Worm (Caenorhabditis elegans) whole organism, L4 larva: ENCODE data around the gene C50E3.9.

Experiments
- F10B5.3 ChIP-seq: sonication (generic microtip); optimal IDR thresholded peaks from 2 replicates; lab custom pipeline; 2016; ENCODE audit warnings: mild to moderate bottlenecking, missing genetic modification characterization, missing compliant biosample characterization
- F37D6.2 ChIP-seq: sonication (generic microtip); optimal IDR thresholded peaks from 2 replicates; lab custom pipeline; 2016; ENCODE audit warnings: mild to moderate bottlenecking, missing genetic modification characterization, missing compliant biosample characterization
- Y5F2A.4 ChIP-seq: fragments of 200-800 bp; sonication (Bioruptor generic); optimal IDR thresholded peaks from 2 replicates; lab custom pipeline; 2018; ENCODE audit warnings: mild to moderate bottlenecking, missing genetic modification characterization, missing compliant biosample characterization
- attf-4 ChIP-seq: sonication (generic microtip); optimal IDR thresholded peaks from 3 replicates; lab custom pipeline; 2017; ENCODE audit warnings: missing biosample characterization, missing genetic modification characterization
- ceh-20 ChIP-seq: fragments of 200-800 bp; sonication (Bioruptor generic); IDR thresholded peaks from 2 replicates; pipeline ENCODE4 v1.3.6; 2022; ENCODE audit warnings: missing genetic modification reagents, missing genetic modification characterization, missing compliant biosample characterization
- ceh-32 ChIP-seq: sonication (generic microtip); optimal IDR thresholded peaks from 2 replicates; lab custom pipeline; 2016; ENCODE audit warnings: mild to moderate bottlenecking, missing genetic modification characterization, missing compliant biosample characterization; ENCODE audit not compliant: poor library complexity
- ces-1 ChIP-seq: fragments of 150-350 bp; sonication (generic microtip); optimal IDR thresholded peaks from 4 replicates; lab custom pipeline; 2014; ENCODE audit warnings: missing biosample characterization, missing genetic modification reagents, missing genetic modification characterization
- dmd-8 ChIP-seq: fragments of 200-800 bp; sonication (Bioruptor generic); IDR thresholded peaks from 2 replicates; pipeline ENCODE4 v1.3.6; 2022; ENCODE audit warnings: missing genetic modification characterization, missing compliant biosample characterization
- dve-1 ChIP-seq: sonication (generic microtip); optimal IDR thresholded peaks from 2 replicates; lab custom pipeline; 2017; ENCODE audit warnings: antibody characterized with exemption, mild to moderate bottlenecking, missing genetic modification characterization, missing compliant biosample characterization; ENCODE audit not compliant: insufficient read depth
- hlh-30 ChIP-seq: sonication (generic microtip); optimal IDR thresholded peaks from 2 replicates; lab custom pipeline; 2017; ENCODE audit warnings: antibody characterized with exemption, mild to moderate bottlenecking, missing genetic modification characterization, missing compliant biosample characterization; ENCODE audit not compliant: insufficient read depth
- lin-15B ChIP-seq: fragments of 150-350 bp; sonication (generic microtip); optimal IDR thresholded peaks from 3 replicates; lab custom pipeline; 2014; ENCODE audit warnings: missing biosample characterization, missing genetic modification characterization
- lin-39 ChIP-seq: fragments of 150-350 bp; optimal IDR thresholded peaks from 2 replicates; lab custom pipeline; 2014; ENCODE audit warnings: missing biosample characterization, missing genetic modification reagents, missing genetic modification characterization
- mdl-1 ChIP-seq, 2 experiments: fragments of 150-350 bp in 1 of 2; sonication (generic microtip) in 1 of 2; optimal IDR thresholded peaks; 2 replicates each; lab custom pipeline; 2014 to 2017; ENCODE audit warnings: missing biosample characterization in 2 of 2, missing genetic modification characterization in 2 of 2
- mep-1 ChIP-seq: fragments of 150-350 bp; sonication (generic microtip); optimal IDR thresholded peaks from 3 replicates; lab custom pipeline; 2014; ENCODE audit warnings: missing biosample characterization, missing genetic modification characterization
- mxl-3 ChIP-seq: fragments of 200-800 bp; sonication (Bioruptor generic); optimal IDR thresholded peaks from 2 replicates; lab custom pipeline; 2018; ENCODE audit warnings: mild to moderate bottlenecking, missing genetic modification characterization, missing compliant biosample characterization
- nhr-111 ChIP-seq: fragments of 200-800 bp; sonication (Bioruptor generic); optimal IDR thresholded peaks from 2 replicates; lab custom pipeline; 2018; ENCODE audit warnings: mild to moderate bottlenecking, missing genetic modification characterization, missing compliant biosample characterization
- nhr-28 ChIP-seq: fragments of 150-350 bp; optimal IDR thresholded peaks from 2 replicates; lab custom pipeline; 2014; ENCODE audit warnings: missing biosample characterization, missing genetic modification characterization
- nhr-6 ChIP-seq: fragments of 150-350 bp; optimal IDR thresholded peaks from 2 replicates; lab custom pipeline; 2014; ENCODE audit warnings: missing biosample characterization, missing genetic modification characterization
- nhr-76 ChIP-seq: fragments of 150-350 bp; optimal IDR thresholded peaks from 2 replicates; lab custom pipeline; 2014; ENCODE audit warnings: missing biosample characterization, missing genetic modification characterization
- nhr-77 ChIP-seq: fragments of 150-350 bp; optimal IDR thresholded peaks from 2 replicates; lab custom pipeline; 2014; ENCODE audit warnings: missing biosample characterization, missing genetic modification characterization
- sdz-12 ChIP-seq: fragments of 200-800 bp; sonication (Bioruptor generic); optimal IDR thresholded peaks from 2 replicates; lab custom pipeline; 2018; ENCODE audit warnings: mild to moderate bottlenecking, missing genetic modification characterization, missing compliant biosample characterization
- set-16 ChIP-seq: fragments of 200-800 bp; sonication (Bioruptor generic); IDR thresholded peaks from 2 replicates; pipeline ENCODE4 v1.3.6; 2022; ENCODE audit warnings: missing genetic modification reagents, missing genetic modification characterization, missing compliant biosample characterization
- snpc-1.2 ChIP-seq: fragments of 200-800 bp; sonication (Bioruptor generic); IDR thresholded peaks from 2 replicates; pipeline ENCODE4 v1.3.6; 2022; ENCODE audit warnings: missing genetic modification reagents, missing genetic modification characterization, missing compliant biosample characterization
- spr-1 ChIP-seq: sonication (generic microtip); optimal IDR thresholded peaks from 2 replicates; lab custom pipeline; 2016; ENCODE audit warnings: mild to moderate bottlenecking, missing genetic modification characterization, missing compliant biosample characterization
- unc-62 ChIP-seq, 3 experiments: fragments of 150-350 bp in 1 of 3; sonication (generic microtip); optimal IDR thresholded peaks in 2 of 3; peaks in 1 of 3; 1 replicate in 1 of 3; 2 replicates in 2 of 3; lab custom pipeline; 2014 to 2017; ENCODE audit warnings: missing biosample characterization in 3 of 3, missing genetic modification characterization in 3 of 3, missing genetic modification reagents in 3 of 3, missing genotype in 1 of 3
- zfp-2 ChIP-seq: sonication (generic microtip); optimal IDR thresholded peaks from 2 replicates; lab custom pipeline; 2016; ENCODE audit warnings: mild to moderate bottlenecking, missing genetic modification characterization, missing compliant biosample characterization
- zip-2 ChIP-seq: fragments of 150-350 bp; optimal IDR thresholded peaks from 2 replicates; lab custom pipeline; 2014; ENCODE audit warnings: missing biosample characterization, missing genetic modification characterization
- ztf-11 ChIP-seq: fragments of 150-350 bp; optimal IDR thresholded peaks from 2 replicates; lab custom pipeline; 2014; ENCODE audit warnings: missing biosample characterization, missing genetic modification characterization
- ztf-7 ChIP-seq: fragments of 150-350 bp; optimal IDR thresholded peaks from 2 replicates; lab custom pipeline; 2014; ENCODE audit warnings: missing biosample characterization, missing genetic modification characterization

Gene C50E3.9

DNA sequence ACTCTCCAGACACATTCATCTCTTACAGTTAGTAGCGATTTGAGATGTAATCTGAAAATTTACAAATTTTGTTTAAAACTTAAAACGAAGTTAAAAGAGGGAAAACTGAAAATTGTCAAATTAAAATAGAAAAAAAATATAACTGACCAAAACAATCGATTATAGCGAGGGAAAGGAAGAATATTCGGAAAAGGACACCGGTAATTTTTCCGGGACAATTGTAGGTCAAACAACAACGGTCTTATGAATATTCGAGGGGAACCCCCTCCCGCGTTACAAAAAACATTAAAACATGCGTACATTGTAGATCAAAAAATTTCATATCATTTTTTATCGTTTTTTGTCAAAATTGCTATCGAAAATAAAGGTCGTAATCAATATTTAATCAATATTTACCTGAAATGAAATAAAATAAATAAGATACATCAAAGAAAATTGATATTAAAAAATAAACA is 22.0 kb upstream of the C50E3.9 start, which contains the start of gene C50E3.12:
Gene C50E3.12, minus strand, starts transcription at position 51 of the 455 bp plus-strand sequence.
- TF ChIP-seq zip-2 (tag; lab: Kevin White, UChicago), result no peak
- TF ChIP-seq hlh-30 (tag; lab: Kevin White, UChicago), result no peak

DNA sequence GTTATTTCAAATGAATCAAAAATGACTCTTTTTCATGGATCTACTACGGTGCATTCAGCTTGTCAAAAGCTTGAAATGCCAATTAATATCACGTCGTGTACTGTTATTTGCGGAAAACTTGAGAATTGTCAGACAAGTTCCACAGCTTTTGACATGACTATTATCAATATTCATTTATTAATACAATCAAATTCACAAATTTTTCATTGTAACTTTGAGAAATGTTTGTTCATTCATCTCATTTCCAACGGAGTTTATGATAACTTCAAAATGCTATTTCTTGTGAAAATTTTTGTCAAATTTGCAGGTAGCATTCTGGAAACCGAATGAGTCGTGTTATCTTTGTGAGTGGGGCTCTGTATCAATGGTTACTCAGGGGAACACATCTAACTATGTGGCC is 18.1 kb upstream of the C50E3.9 start, which contains the start of gene C50E3.15:
Gene C50E3.15, plus strand, starts transcription at position 301 of the 400 bp plus-strand sequence.
- no peak for TF ChIP-seq set-16
- TF ChIP-seq unc-62 (GFP tag; optimal IDR thresholded peaks at IDR 0.05 in 1 of 2; lab: Kevin White, UChicago), result peak in 1 of 2 experiments; percentile 78
- no peak for TF ChIP-seq unc-62 (tag; optimal IDR thresholded peaks at IDR 0.05; lab: Kevin White, UChicago)
- no peak for TF ChIP-seq snpc-1.2 (GFP tag; lab: Robert Waterston, UW)

DNA sequence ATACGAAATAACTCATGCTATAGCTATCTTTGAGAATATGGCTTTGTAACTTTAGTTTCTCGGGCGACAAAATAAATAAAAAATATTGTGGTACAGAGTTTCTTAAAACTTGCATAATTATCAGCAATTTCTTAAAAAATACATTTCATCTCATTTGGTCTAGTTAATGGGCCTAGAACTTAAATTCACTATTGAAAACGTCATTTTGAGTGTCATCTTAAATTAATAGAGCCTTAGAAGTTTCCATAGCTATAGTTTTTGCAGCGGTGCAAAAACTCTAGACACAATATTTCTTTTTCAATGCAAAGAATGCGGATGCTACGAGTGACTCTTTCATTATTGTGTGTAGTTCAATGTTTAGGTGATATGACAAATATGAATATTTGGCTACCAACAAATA is 12.0 kb upstream of the C50E3.9 start, which contains the start of gene clec-215:
Gene clec-215, plus strand, starts transcription at position 301 of the 400 bp plus-strand sequence.
- TF ChIP-seq F10B5.3 (tag; lab: Kevin White, UChicago), result no peak
- no peak for TF ChIP-seq ceh-20 (GFP tag; lab: Robert Waterston, UW)
- no peak for TF ChIP-seq mep-1
- no peak for TF ChIP-seq mxl-3 (GFP tag; lab: Kevin White, UChicago)
- no peak for TF ChIP-seq nhr-111 (GFP tag; lab: Kevin White, UChicago)
- no peak for TF ChIP-seq ztf-7 (tag; lab: Kevin White, UChicago)
- TF ChIP-seq F37D6.2 (tag; lab: Kevin White, UChicago), result no peak
- no peak for TF ChIP-seq sdz-12 (GFP tag; lab: Kevin White, UChicago)
- no peak for TF ChIP-seq snpc-1.2 (GFP tag; lab: Robert Waterston, UW)

DNA sequence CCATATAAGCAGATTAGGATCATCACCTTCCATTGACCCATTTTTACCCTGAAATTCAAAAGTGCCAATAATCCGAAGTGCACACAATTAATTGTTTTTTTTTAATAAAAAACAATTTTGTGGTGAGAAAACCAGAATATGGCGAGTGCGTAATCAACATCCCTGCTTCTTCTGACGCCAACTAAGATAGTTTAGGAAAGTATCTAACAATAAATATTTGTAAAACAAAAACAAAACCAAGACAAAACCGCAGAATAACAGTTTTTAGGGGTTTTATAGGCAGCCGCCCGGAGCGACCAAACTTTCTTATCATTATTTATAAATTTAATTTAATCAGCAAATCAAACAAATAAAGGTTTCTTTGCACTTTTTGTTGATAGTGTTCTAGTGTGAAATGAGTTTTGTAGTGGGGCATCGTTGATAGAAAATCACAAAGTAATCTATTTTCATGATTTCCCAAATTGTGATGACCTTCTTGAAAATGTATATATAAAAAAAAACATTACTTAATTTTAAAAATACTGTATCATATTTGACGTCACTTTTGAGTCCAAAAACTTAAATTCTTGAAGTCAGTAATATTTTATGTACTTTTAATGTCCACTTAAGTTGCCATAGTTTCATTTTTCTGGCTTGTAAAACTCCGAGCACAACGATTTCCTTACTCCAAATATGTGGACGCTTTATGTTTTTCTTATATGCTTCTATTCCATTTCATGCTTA is 9.8 kb upstream of the C50E3.9 start, which contains the start of the genes folt-3 and clec-214:
Gene folt-3, minus strand, starts transcription at position 51 of the 723 bp plus-strand sequence.
Gene clec-214, plus strand, starts transcription at position 673 of the 723 bp plus-strand sequence.
- no peak for TF ChIP-seq dve-1
- no peak for TF ChIP-seq lin-39 (tag; lab: Kevin White, UChicago)
- no peak for TF ChIP-seq spr-1 (tag; lab: Kevin White, UChicago)
- no peak for TF ChIP-seq lin-15B (tag; lab: Kevin White, UChicago)
- peak; percentile 80 for TF ChIP-seq nhr-28 (tag; lab: Kevin White, UChicago)
- TF ChIP-seq, all 104 proteins: peak for 1

DNA sequence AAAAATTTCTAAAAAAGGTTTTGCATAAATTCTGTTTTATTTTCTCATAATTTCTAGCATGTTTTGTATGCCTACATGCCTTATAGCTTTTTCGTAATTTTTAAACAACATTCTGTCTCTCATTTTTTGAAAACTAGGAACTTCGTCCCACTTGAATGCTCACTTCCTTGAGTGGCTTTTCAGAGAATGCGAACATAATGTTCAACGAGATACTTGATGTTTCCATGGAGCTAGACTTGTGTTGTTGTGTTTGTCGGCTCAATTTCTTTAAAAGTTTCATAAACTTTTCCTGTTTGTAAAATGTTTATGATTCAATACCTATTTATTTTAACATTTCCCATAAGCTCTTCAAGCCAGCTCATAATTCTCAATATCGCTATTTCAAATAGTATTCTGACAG is 4.8 kb upstream of the C50E3.9 start, which contains the start of gene clec-213:
Gene clec-213, plus strand, starts transcription at position 301 of the 400 bp plus-strand sequence.
- TF ChIP-seq F10B5.3 (tag; lab: Kevin White, UChicago) (no peak), ceh-32 (no peak), F37D6.2 (tag; lab: Kevin White, UChicago) (no peak), zfp-2 (tag; lab: Kevin White, UChicago) (no peak), ceh-20 (GFP tag; lab: Robert Waterston, UW) (no peak), Y5F2A.4 (GFP tag; lab: Kevin White, UChicago) (no peak), attf-4 (tag; lab: Kevin White, UChicago) (no peak), nhr-77 (no peak), nhr-6 (tag; lab: Kevin White, UChicago) (no peak), dmd-8 (GFP tag; lab: Robert Waterston, UW) (no peak), ztf-11 (tag; lab: Kevin White, UChicago) (no peak), nhr-76 (tag; lab: Kevin White, UChicago) (no peak), mdl-1 (tag; optimal IDR thresholded peaks at IDR 0.05; lab: Kevin White, UChicago) (no peak), ces-1 (GFP tag; lab: Kevin White, UChicago) (no peak), unc-62 (GFP tag; optimal IDR thresholded peaks at IDR 0.05 in 1 of 2; lab: Kevin White, UChicago) (no peak), unc-62 (tag; optimal IDR thresholded peaks at IDR 0.05; lab: Kevin White, UChicago) (no peak)
